Worm (Caenorhabditis elegans) whole organism, midembryonic: ENCODE measurements around the gene C07G3.10.

Experiments used
- T22C8.4 ChIP-seq: fragments of 200-800 bp; sonication (Bioruptor generic); IDR thresholded peaks from 2 replicates; pipeline ENCODE4 v1.3.6; 2022; ENCODE audit warnings: missing genetic modification characterization, missing compliant biosample characterization
- cog-1 ChIP-seq: sonication (generic microtip); optimal IDR thresholded peaks from 2 replicates; lab custom pipeline; 2016; ENCODE audit warnings: missing genetic modification characterization, missing compliant biosample characterization
- flt-1 ChIP-seq: fragments of 200-800 bp; sonication (Bioruptor generic); IDR thresholded peaks from 2 replicates; pipeline ENCODE4 v1.3.6; 2022; ENCODE audit warnings: missing genetic modification characterization, missing compliant biosample characterization
- klf-2 ChIP-seq: fragments of 200-800 bp; sonication (Bioruptor generic); conservative IDR thresholded peaks from 2 replicates; pipeline ENCODE4 v1.3.6; 2022; ENCODE audit warnings: missing genetic modification reagents, missing genetic modification characterization, missing compliant biosample characterization
- tab-1 ChIP-seq: fragments of 200-800 bp; sonication (Bioruptor generic); IDR thresholded peaks from 2 replicates; pipeline ENCODE4 v1.3.6; 2022; ENCODE audit warnings: missing genetic modification characterization, missing compliant biosample characterization
- ztf-23 ChIP-seq: fragments of 200-800 bp; sonication (Bioruptor generic); IDR thresholded peaks from 2 replicates; pipeline ENCODE4 v1.3.6; 2022; ENCODE audit warnings: missing genetic modification reagents, missing genetic modification characterization, missing compliant biosample characterization
- ztf-29 ChIP-seq: fragments of 200-800 bp; sonication (Bioruptor generic); IDR thresholded peaks from 2 replicates; pipeline ENCODE4 v1.3.6; 2022; ENCODE audit warnings: missing genetic modification reagents, missing genetic modification characterization, missing compliant biosample characterization

- TF ChIP-seq tab-1 (GFP tag; lab: Robert Waterston, UW): no peak
- TF ChIP-seq klf-2 (GFP tag; lab: Robert Waterston, UW): no peak
- no peak for TF ChIP-seq ztf-23 (GFP tag; lab: Robert Waterston, UW)
- no peak for TF ChIP-seq ztf-29 (GFP tag; lab: Robert Waterston, UW)
- no peak for TF ChIP-seq cog-1 (tag; lab: Kevin White, UChicago)
- no peak for TF ChIP-seq T22C8.4
- TF ChIP-seq flt-1 (GFP tag; lab: Robert Waterston, UW): no peak
These were observed 3.6 kb downstream of the C07G3.10 start for ce11 chrV:3505745-3506144.
